In genomic region chr3R:9048466-9049072, dm6 we compare ENCODE assay signal across 5 fruit fly cellular contexts.
A peak's percentile ranks its signal among the peaks of the same experiment; 100 is the strongest.
TF ChIP-seq lines count a peak whose summit lies in the region.

TSS of gene Mst85C (plus strand) at chr3R:9048645.

- TF ChIP-seq CTCF in whole organism, embryonic (GFP tag; optimal IDR thresholded peaks at IDR 0.05; lab: Kevin White, UChicago) = no peak

TF ChIP-seq in whole organism, adult, 20 proteins besides CTCF, POLR2A, EP300 and RAD21:
- TF ChIP-seq CG12768 (GFP tag; optimal IDR thresholded peaks at IDR 0.05; lab: Kevin White, UChicago) = peak; percentile 28
- TF ChIP-seq cic (GFP tag; optimal IDR thresholded peaks at IDR 0.05; lab: Kevin White, UChicago) = peak; percentile 52
- no peak for TF ChIP-seq Crg-1 (GFP tag; optimal IDR thresholded peaks at IDR 0.05; lab: Kevin White, UChicago)
- TF ChIP-seq CG5204 (GFP tag; optimal IDR thresholded peaks at IDR 0.05; lab: Kevin White, UChicago) = no peak
- peak; percentile 79 for TF ChIP-seq kay (GFP tag; lab: Kevin White, UChicago; ENCODE audit: borderline replicate concordance)
- peak; percentile 61 for TF ChIP-seq tj (GFP tag; optimal IDR thresholded peaks at IDR 0.05; lab: Kevin White, UChicago)
- no peak for TF ChIP-seq CG1620 (GFP tag; optimal IDR thresholded peaks at IDR 0.05; lab: Kevin White, UChicago)

TF ChIP-seq in whole organism, embryonic, 481 proteins besides CTCF, POLR2A, EP300 and RAD21 (continues in another document):
- no peak for TF ChIP-seq CG3726 (GFP tag; IDR thresholded peaks at IDR 0.05; lab: Robert Waterston, UW)
- TF ChIP-seq kni (GFP tag; optimal IDR thresholded peaks at IDR 0.05; lab: Kevin White, UChicago) = peak; percentile 73
- TF ChIP-seq mirr (GFP tag; optimal IDR thresholded peaks at IDR 0.05; lab: Kevin White, UChicago) = peak; percentile 33
- no peak for TF ChIP-seq Dp (GFP tag; optimal IDR thresholded peaks at IDR 0.05; lab: Kevin White, UChicago)
- TF ChIP-seq CG8290 (GFP tag; optimal IDR thresholded peaks at IDR 0.05; lab: Kevin White, UChicago) = no peak
- TF ChIP-seq CG8290 (tag; optimal IDR thresholded peaks at IDR 0.05; lab: Kevin White, UChicago) = peak in 1 of 2 experiments; percentile 14
- TF ChIP-seq pros (GFP tag; optimal IDR thresholded peaks at IDR 0.05; lab: Kevin White, UChicago) = peak; percentile 98
- TF ChIP-seq Optix (GFP tag; IDR thresholded peaks at IDR 0.05; lab: Robert Waterston, UW) = no peak
- no peak for TF ChIP-seq cas (GFP tag; IDR thresholded peaks at IDR 0.05; lab: Robert Waterston, UW)
- peak; percentile 8 for TF ChIP-seq fd64A (GFP tag; optimal IDR thresholded peaks at IDR 0.05; lab: Kevin White, UChicago)
- peak; percentile 20 for TF ChIP-seq lbe (GFP tag; optimal IDR thresholded peaks at IDR 0.05; lab: Kevin White, UChicago)
- TF ChIP-seq CG4707 (GFP tag; optimal IDR thresholded peaks at IDR 0.05; lab: Kevin White, UChicago) = peak; percentile 20
- no peak for TF ChIP-seq CG12236 (GFP tag; optimal IDR thresholded peaks at IDR 0.05; lab: Kevin White, UChicago)
- TF ChIP-seq crp (GFP tag; optimal IDR thresholded peaks at IDR 0.05; lab: Kevin White, UChicago) = peak in 1 of 2 experiments; percentile 50
- TF ChIP-seq lab (GFP tag; optimal IDR thresholded peaks at IDR 0.05; lab: Kevin White, UChicago) = no peak
- no peak for TF ChIP-seq inv (GFP tag; IDR thresholded peaks at IDR 0.05; lab: Robert Waterston, UW; ENCODE audit: partially characterized antibody)
- no peak for TF ChIP-seq CG10431 (GFP tag; optimal IDR thresholded peaks at IDR 0.05; lab: Kevin White, UChicago)
- peak; percentile 52 for TF ChIP-seq CG34376 (GFP tag; optimal IDR thresholded peaks at IDR 0.05; lab: Kevin White, UChicago)
- no peak for TF ChIP-seq klu (GFP tag; IDR thresholded peaks at IDR 0.05; lab: Robert Waterston, UW)
- peak; percentile 16 for TF ChIP-seq HmgD (GFP tag; optimal IDR thresholded peaks at IDR 0.05; lab: Kevin White, UChicago)
- TF ChIP-seq NC2α (GFP tag; optimal IDR thresholded peaks at IDR 0.05; lab: Kevin White, UChicago) = no peak

TF ChIP-seq in whole organism, prepupa, 60 proteins besides CTCF, POLR2A, EP300 and RAD21 (continues in another document):
- TF ChIP-seq Ets21C (GFP tag; optimal IDR thresholded peaks at IDR 0.05; lab: Kevin White, UChicago) (no peak), CG9139 (GFP tag; optimal IDR thresholded peaks at IDR 0.05; lab: Kevin White, UChicago) (no peak), Hr38 (GFP tag; optimal IDR thresholded peaks at IDR 0.05; lab: Kevin White, UChicago) (no peak), Hr39 (GFP tag; optimal IDR thresholded peaks at IDR 0.05; lab: Kevin White, UChicago) (no peak), CG31627 (GFP tag; optimal IDR thresholded peaks at IDR 0.05; lab: Kevin White, UChicago) (no peak), CG3919 (GFP tag; optimal IDR thresholded peaks at IDR 0.05; lab: Kevin White, UChicago) (no peak), CG7368 (GFP tag; optimal IDR thresholded peaks at IDR 0.05; lab: Kevin White, UChicago) (no peak), Sox102F (GFP tag; optimal IDR thresholded peaks at IDR 0.05; lab: Kevin White, UChicago) (no peak), dsx (GFP tag; optimal IDR thresholded peaks at IDR 0.05; lab: Kevin White, UChicago; ENCODE audit: poor library complexity, severe bottlenecking) (no peak), topi (GFP tag; optimal IDR thresholded peaks at IDR 0.05; lab: Kevin White, UChicago) (no peak), CG8632 (GFP tag; optimal IDR thresholded peaks at IDR 0.05; lab: Kevin White, UChicago) (no peak), salr (GFP tag; optimal IDR thresholded peaks at IDR 0.05; lab: Kevin White, UChicago) (no peak), eg (GFP tag; IDR thresholded peaks at IDR 0.05; lab: Robert Waterston, UW) (no peak), CG32006 (GFP tag; optimal IDR thresholded peaks at IDR 0.05; lab: Kevin White, UChicago) (no peak), CG11294 (GFP tag; IDR thresholded peaks at IDR 0.05; lab: Robert Waterston, UW) (no peak), vri (GFP tag; optimal IDR thresholded peaks at IDR 0.05; lab: Kevin White, UChicago) (peak; percentile 75), spab (GFP tag; optimal IDR thresholded peaks at IDR 0.05; lab: Kevin White, UChicago) (no peak), Eip78C (GFP tag; lab: Kevin White, UChicago) (peak; percentile 50), net (GFP tag; optimal IDR thresholded peaks at IDR 0.05; lab: Kevin White, UChicago) (no peak), Smox (GFP tag; optimal IDR thresholded peaks at IDR 0.05; lab: Kevin White, UChicago) (no peak), CG16779 (tag; optimal IDR thresholded peaks at IDR 0.05; lab: Kevin White, UChicago) (no peak), Met (GFP tag; optimal IDR thresholded peaks at IDR 0.05; lab: Kevin White, UChicago) (no peak), cyc (GFP tag; optimal IDR thresholded peaks at IDR 0.05; lab: Kevin White, UChicago) (no peak), acj6 (GFP tag; optimal IDR thresholded peaks at IDR 0.05; lab: Kevin White, UChicago) (no peak)

TF ChIP-seq in whole organism, pupa, 21 proteins besides CTCF, POLR2A, EP300 and RAD21:
- TF ChIP-seq CG14655 (GFP tag; optimal IDR thresholded peaks at IDR 0.05; lab: Kevin White, UChicago) = no peak
- no peak for TF ChIP-seq CG8159 (tag; optimal IDR thresholded peaks at IDR 0.05; lab: Kevin White, UChicago)
- TF ChIP-seq gl (tag; optimal IDR thresholded peaks at IDR 0.05; lab: Kevin White, UChicago) = peak; percentile 37
- peak; percentile 50 for TF ChIP-seq EcR (GFP tag; optimal IDR thresholded peaks at IDR 0.05; lab: Kevin White, UChicago)
- TF ChIP-seq CG10348 (GFP tag; IDR thresholded peaks at IDR 0.05; lab: Robert Waterston, UW) = no peak
- no peak for TF ChIP-seq CG13204 (GFP tag; optimal IDR thresholded peaks at IDR 0.05; lab: Kevin White, UChicago)

TF ChIP-seq in whole organism, wandering third instar larva, 38 proteins besides CTCF, POLR2A, EP300 and RAD21:
- TF ChIP-seq woc (GFP tag; optimal IDR thresholded peaks at IDR 0.05; lab: Kevin White, UChicago) (peak; percentile 14), Myc (optimal IDR thresholded peaks at IDR 0.05; lab: Kevin White, UChicago) (peak; percentile 6), CrebA (GFP tag; optimal IDR thresholded peaks at IDR 0.05; lab: Kevin White, UChicago; ENCODE audit: borderline replicate concordance) (no peak)
